Fruit fly (Drosophila melanogaster): Measurements from ENCODE around the gene CG6125.

The CG6125 gene

DNA sequence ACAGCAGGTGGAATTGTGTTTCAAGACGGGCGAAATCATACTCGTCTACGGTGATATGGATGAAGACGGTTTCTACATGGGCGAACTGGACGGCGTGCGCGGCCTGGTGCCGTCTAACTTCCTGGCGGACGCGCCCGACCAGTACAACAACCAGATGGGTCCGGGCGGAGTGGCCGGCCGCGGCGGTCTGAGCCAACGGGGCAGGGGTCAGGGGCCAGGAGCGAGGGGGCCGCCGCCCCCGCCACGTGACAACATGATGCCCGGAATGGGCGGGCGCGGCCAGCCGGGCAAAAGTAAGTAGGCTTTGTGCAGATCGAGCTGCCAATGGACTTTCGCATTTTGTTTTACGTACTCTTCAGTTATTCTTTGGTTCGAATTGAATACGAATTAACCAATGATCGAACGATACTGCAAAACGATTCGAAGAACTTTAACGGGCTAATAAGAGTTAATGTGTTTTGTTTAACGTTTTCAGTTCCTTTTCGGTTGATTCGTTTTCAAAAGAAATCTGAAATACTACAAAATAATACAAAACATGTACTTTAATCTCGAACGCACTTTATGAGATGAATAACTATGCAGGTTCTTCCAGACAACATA lies 13.6 kb downstream of the CG6125 start:
- no peak for TF ChIP-seq CG32772 (GFP tag; IDR thresholded peaks at IDR 0.05)
- peak; percentile 86 for TF ChIP-seq Hr39 (optimal IDR thresholded peaks at IDR 0.05)
- no peak for TF ChIP-seq Lim3 (GFP tag; IDR thresholded peaks at IDR 0.05)
- TF ChIP-seq dan (GFP tag; IDR thresholded peaks at IDR 0.05) = 0 out of 2 replicates have a peak, but pooled peaks have one; percentile 22
- 0 out of 2 replicates have a peak, but pooled peaks have one; percentile 8 for TF ChIP-seq ro (GFP tag; IDR thresholded peaks at IDR 0.05)

DNA sequence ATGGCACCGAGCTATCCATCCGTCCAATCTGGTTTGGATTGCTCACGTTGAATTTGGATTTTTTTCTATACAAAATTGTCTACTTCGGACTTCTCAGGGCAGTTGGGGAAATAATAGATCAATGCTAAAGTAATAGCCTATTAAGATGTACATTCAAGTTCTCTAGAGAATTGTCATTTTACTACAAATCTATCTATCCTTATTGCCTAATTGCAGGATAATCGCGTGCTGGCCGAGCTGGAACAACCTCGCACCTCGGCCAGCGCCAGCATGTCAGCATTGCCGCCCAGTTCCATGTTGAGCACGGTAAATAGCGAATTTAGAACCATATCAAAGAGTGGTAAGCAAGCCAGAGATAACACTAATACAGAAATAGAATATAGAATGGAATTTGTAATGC lies 24.0 kb downstream of the CG6125 start, which contains the start of gene h-cup:
Gene h-cup, minus strand, starts transcription at position 101 of the 400 bp plus-strand sequence.
- TF ChIP-seq CG4854 (GFP tag; optimal IDR thresholded peaks at IDR 0.05) (no peak), CG14965 (GFP tag; optimal IDR thresholded peaks at IDR 0.05; ENCODE audit: borderline replicate concordance) (no peak), CG17361 (GFP tag; IDR thresholded peaks at IDR 0.05) (no peak), CG5180 (GFP tag; optimal IDR thresholded peaks at IDR 0.05) (no peak), CG32532 (GFP tag; IDR thresholded peaks at IDR 0.05) (no peak)

DNA sequence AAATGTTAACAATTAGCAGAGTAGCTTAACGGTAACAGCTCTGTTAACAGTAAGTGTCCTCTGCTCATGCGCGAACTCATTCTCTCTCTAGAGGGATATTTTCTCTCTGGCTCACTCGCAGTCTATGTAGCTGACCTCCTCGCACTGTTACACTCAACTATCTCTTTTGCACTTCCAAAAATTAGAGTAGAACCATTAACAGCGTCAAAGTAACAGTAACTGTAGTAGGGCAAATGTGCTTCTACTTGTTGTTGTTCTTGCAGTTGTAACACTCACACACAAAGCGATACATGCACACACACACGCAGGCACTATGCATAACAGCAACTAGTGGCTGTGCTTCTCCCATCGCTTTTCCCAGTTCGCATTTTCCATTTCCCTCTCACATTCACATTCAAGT lies 27.8 kb downstream of the CG6125 start:
- TF ChIP-seq CG6791 (GFP tag; IDR thresholded peaks at IDR 0.05; ENCODE audit: partially characterized antibody) (peak; percentile 46; the same call in 1 of the 3 replicates), dm (GFP tag; optimal IDR thresholded peaks at IDR 0.05) (no peak), z (GFP tag; IDR thresholded peaks at IDR 0.05) (peak; percentile 50; the same call in 1 of the 3 replicates), Optix (GFP tag; IDR thresholded peaks at IDR 0.05) (no peak), CG8478 (optimal IDR thresholded peaks at IDR 0.05) (peak; percentile 90), HLH4C (GFP tag; IDR thresholded peaks at IDR 0.05; ENCODE audit: partially characterized antibody) (no peak), CG1024 (GFP tag; IDR thresholded peaks at IDR 0.05) (no peak), bigmax (GFP tag; optimal IDR thresholded peaks at IDR 0.05) (no peak), tio (GFP tag; optimal IDR thresholded peaks at IDR 0.05) (no peak), CG1832 (GFP tag; optimal IDR thresholded peaks at IDR 0.05) (peak; percentile 69), Doc2 (GFP tag; IDR thresholded peaks at IDR 0.05) (no peak), kni (GFP tag; optimal IDR thresholded peaks at IDR 0.05) (peak; percentile 47), sens (GFP tag) (peak; percentile 52), NfI (GFP tag; optimal IDR thresholded peaks at IDR 0.05) (no peak), CG4360 (GFP tag; IDR thresholded peaks at IDR 0.05) (peak; percentile 75), disco-r (GFP tag; optimal IDR thresholded peaks at IDR 0.05) (no peak), onecut (GFP tag; IDR thresholded peaks at IDR 0.05) (peak; percentile 58), CG8089 (GFP tag; optimal IDR thresholded peaks at IDR 0.05) (no peak), CG5180 (GFP tag; optimal IDR thresholded peaks at IDR 0.05) (peak; percentile 17), Mes4 (GFP tag; optimal IDR thresholded peaks at IDR 0.05) (no peak), HHEX (GFP tag; optimal IDR thresholded peaks at IDR 0.05) (no peak), cas (GFP tag; IDR thresholded peaks at IDR 0.05) (0 out of 2 replicates have a peak, but pooled peaks have one; percentile 25), chinmo (GFP tag; IDR thresholded peaks at IDR 0.05; ENCODE audit: partially characterized antibody) (0 out of 4 replicates have a peak, but pooled peaks have one; percentile 58), CHES-1-like (GFP tag; optimal IDR thresholded peaks at IDR 0.05) (no peak), cg (GFP tag; optimal IDR thresholded peaks at IDR 0.05) (peak; percentile 64), tll (GFP tag; optimal IDR thresholded peaks at IDR 0.05) (no peak), scrt (GFP tag; optimal IDR thresholded peaks at IDR 0.05) (peak; percentile 96), CG43689 (GFP tag; IDR thresholded peaks at IDR 0.05) (no peak), CG10321 (GFP tag; IDR thresholded peaks at IDR 0.05) (peak; percentile 91), Med (GFP tag) (peak; percentile 52), nerfin-1 (tag; optimal IDR thresholded peaks at IDR 0.05) (peak; percentile 51), ewg (GFP tag; optimal IDR thresholded peaks at IDR 0.05) (peak; percentile 93), gsb (GFP tag; IDR thresholded peaks at IDR 0.05) (no peak), stwl (tag; optimal IDR thresholded peaks at IDR 0.05) (peak; percentile 48), Trl (optimal IDR thresholded peaks at IDR 0.05) (peak; percentile 65 to 79), Trl (GFP tag; optimal IDR thresholded peaks at IDR 0.05) (no peak), CG4424 (GFP tag; optimal IDR thresholded peaks at IDR 0.05) (no peak), zfh2 (GFP tag; optimal IDR thresholded peaks at IDR 0.05) (no peak), Gug (GFP tag; IDR thresholded peaks at IDR 0.05) (no peak)

All from whole organism, embryonic.